Worm (Caenorhabditis elegans) whole organism, L4/young adult: ENCODE data around the gene Y62F5A.9.

ENCODE experiments used
- W03F9.2 ChIP-seq: fragments of 150-350 bp; optimal IDR thresholded peaks from 2 replicates; lab custom pipeline; 2014; ENCODE audit warnings: missing biosample characterization, missing genetic modification characterization
- dao-5 ChIP-seq: sonication (generic microtip); optimal IDR thresholded peaks from 2 replicates; lab custom pipeline; 2016; ENCODE audit warnings: missing genotype, missing genetic modification characterization, moderate library complexity, missing compliant biosample characterization
- him-1 ChIP-seq: sonication (generic microtip); optimal IDR thresholded peaks from 2 replicates; lab custom pipeline; 2016; ENCODE audit warnings: missing genotype, missing genetic modification reagents, missing genetic modification characterization, missing compliant biosample characterization

- TF ChIP-seq dao-5 (tag; lab: Kevin White, UChicago) = no peak
- TF ChIP-seq him-1 (tag; lab: Kevin White, UChicago) = no peak
- TF ChIP-seq W03F9.2 (tag; lab: Kevin White, UChicago) = no peak
Observed at ce11 chrII:11566970-11567711, 28.5 kb upstream of the Y62F5A.9 start, which contains the start of gene F54D5.5.
